Fruit fly (Drosophila melanogaster) Kc167 (cell line): ENCODE data around the gene Erk7.

ENCODE experiments used
- Myc ChIP-seq: fragments of >200 bp; optimal IDR thresholded peaks from 2 replicates; lab custom pipeline; 2017; ENCODE audit warnings: missing external identifiers
- h ChIP-seq: fragments of >200 bp; optimal IDR thresholded peaks from 3 replicates; lab custom pipeline; 2018; ENCODE audit warnings: missing external identifiers
- psq ChIP-seq: fragments of >200 bp; optimal IDR thresholded peaks from 2 replicates; lab custom pipeline; 2017; ENCODE audit warnings: missing external identifiers
- ttk ChIP-seq: sonication (Bioruptor generic); optimal IDR thresholded peaks from 2 replicates; lab custom pipeline; 2017; ENCODE audit warnings: missing external identifiers

dm6 chrX:9251212-9251877 lies 16.2 kb downstream of the Erk7 start:
- TF ChIP-seq Myc: no peak
- TF ChIP-seq psq (lab: Kevin White, UChicago): no peak
- no peak for TF ChIP-seq ttk (lab: Kevin White, UChicago)
- no peak for TF ChIP-seq h
